Fruit fly (Drosophila melanogaster): ENCODE data around the gene pkm.

Gene pkm

DNA sequence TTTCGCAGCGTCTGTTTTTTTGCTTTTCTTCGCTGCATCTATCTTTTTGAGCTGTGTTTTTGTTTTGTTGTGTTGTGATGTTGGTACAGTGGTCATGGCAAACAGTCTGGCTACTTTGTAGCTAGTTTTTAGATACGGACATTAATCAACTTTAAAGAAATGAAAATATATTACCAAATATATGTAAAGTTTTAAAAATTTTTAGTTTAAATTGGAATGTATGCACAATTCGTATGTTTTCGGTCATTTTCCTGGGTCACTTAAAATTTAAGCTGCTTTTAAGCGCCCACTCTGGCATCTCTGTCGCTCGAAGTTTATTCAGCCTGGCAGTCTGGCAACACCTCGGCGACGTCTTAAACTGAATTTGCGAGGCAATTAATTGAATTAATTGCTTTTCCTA is 7.4 kb downstream of the pkm start, which contains the start of gene CG11695 (continued):
- TF ChIP-seq GATAe (GFP tag; conservative IDR thresholded peaks at IDR 0.05), result no peak
- peak; percentile 62 for TF ChIP-seq nerfin-1 (tag; optimal IDR thresholded peaks at IDR 0.05)
- TF ChIP-seq dmrt11E (tag; optimal IDR thresholded peaks at IDR 0.05), result peak; percentile 63
- peak; percentile 55 for TF ChIP-seq CG10654 (GFP tag; optimal IDR thresholded peaks at IDR 0.05)
- TF ChIP-seq CG6683 (GFP tag; optimal IDR thresholded peaks at IDR 0.05), result peak; percentile 14
- peak; percentile 69 for TF ChIP-seq CG17361 (GFP tag; IDR thresholded peaks at IDR 0.05)
- no peak for TF ChIP-seq corto (GFP tag; optimal IDR thresholded peaks at IDR 0.05)
- TF ChIP-seq CG11093 (GFP tag; IDR thresholded peaks at IDR 0.05), result no peak
- TF ChIP-seq CG15696 (tag; optimal IDR thresholded peaks at IDR 0.05), result peak; percentile 73
- no peak for TF ChIP-seq CG14860 (GFP tag; IDR thresholded peaks at IDR 0.05; ENCODE audit: partially characterized antibody)
- TF ChIP-seq row (GFP tag; IDR thresholded peaks at IDR 0.05), result peak; percentile 93
- TF ChIP-seq odd (GFP tag; optimal IDR thresholded peaks at IDR 0.05), result peak; percentile 4
- peak; percentile 33; the same call in 1 of the 2 replicates for TF ChIP-seq H2.0 (GFP tag; IDR thresholded peaks at IDR 0.05)
- TF ChIP-seq lmd (GFP tag; IDR thresholded peaks at IDR 0.05), result peak; percentile 64
- peak; percentile 42 for TF ChIP-seq CG2116 (GFP tag; optimal IDR thresholded peaks at IDR 0.05)
- no peak for TF ChIP-seq crol (GFP tag; IDR thresholded peaks at IDR 0.05)
- no peak for TF ChIP-seq scrt (GFP tag; optimal IDR thresholded peaks at IDR 0.05)
- TF ChIP-seq sna (GFP tag; IDR thresholded peaks at IDR 0.05; ENCODE audit: partially characterized antibody), result no peak
- peak; percentile 77 for TF ChIP-seq grau (tag; optimal IDR thresholded peaks at IDR 0.05)
- peak; percentile 71 for TF ChIP-seq CG10147 (GFP tag; optimal IDR thresholded peaks at IDR 0.05)
- no peak for TF ChIP-seq CG12236 (GFP tag; optimal IDR thresholded peaks at IDR 0.05)
- TF ChIP-seq sob (GFP tag; IDR thresholded peaks at IDR 0.05), result peak; percentile 71
- TF ChIP-seq Usf (GFP tag; optimal IDR thresholded peaks at IDR 0.05), result no peak
- TF ChIP-seq CG7556 (GFP tag; optimal IDR thresholded peaks at IDR 0.05), result peak; percentile 45
- no peak for TF ChIP-seq CG6765 (GFP tag; optimal IDR thresholded peaks at IDR 0.05)
- TF ChIP-seq CG17385 (GFP tag; optimal IDR thresholded peaks at IDR 0.05), result peak; percentile 59
- no peak for TF ChIP-seq psq (GFP tag; optimal IDR thresholded peaks at IDR 0.05)
- peak; percentile 58 for TF ChIP-seq CG13296 (GFP tag; optimal IDR thresholded peaks at IDR 0.05)
- peak; percentile 75 for TF ChIP-seq CG18599 (GFP tag; optimal IDR thresholded peaks at IDR 0.05)
- TF ChIP-seq HmgD (GFP tag; optimal IDR thresholded peaks at IDR 0.05), result no peak
- peak; percentile 19 for TF ChIP-seq Atf-2 (GFP tag; optimal IDR thresholded peaks at IDR 0.05)
- no peak for TF ChIP-seq CG17912 (GFP tag; optimal IDR thresholded peaks at IDR 0.05)
- TF ChIP-seq CG15514 (GFP tag; optimal IDR thresholded peaks at IDR 0.05), result peak; percentile 81
- peak; percentile 34 for TF ChIP-seq BEAF-32 (GFP tag; optimal IDR thresholded peaks at IDR 0.05)
- TF ChIP-seq zfh2 (GFP tag; optimal IDR thresholded peaks at IDR 0.05), result peak; percentile 69
- peak; percentile 45 for TF ChIP-seq CG17359 (tag; optimal IDR thresholded peaks at IDR 0.05)
- no peak for TF ChIP-seq fd64A (GFP tag; optimal IDR thresholded peaks at IDR 0.05)
- TF ChIP-seq CG15601 (tag; optimal IDR thresholded peaks at IDR 0.05), result peak; percentile 44
- TF ChIP-seq Oli (tag; optimal IDR thresholded peaks at IDR 0.05), result peak; percentile 57
- TF ChIP-seq CG1233 (GFP tag; optimal IDR thresholded peaks at IDR 0.05), result peak; percentile 17
- no peak for TF ChIP-seq Stat92E (GFP tag; optimal IDR thresholded peaks at IDR 0.05)
- peak; percentile 45; the same call in 1 of the 2 replicates for TF ChIP-seq CG11696 (GFP tag; IDR thresholded peaks at IDR 0.05)
- TF ChIP-seq wek (GFP tag; optimal IDR thresholded peaks at IDR 0.05), result no peak
- no peak for TF ChIP-seq CG8944 (GFP tag; optimal IDR thresholded peaks at IDR 0.05)
- TF ChIP-seq org-1 (GFP tag; optimal IDR thresholded peaks at IDR 0.05), result no peak
- TF ChIP-seq chn (GFP tag; optimal IDR thresholded peaks at IDR 0.05), result peak; percentile 57
- no peak for TF ChIP-seq cad (GFP tag; optimal IDR thresholded peaks at IDR 0.05)
- no peak for TF ChIP-seq Opbp (GFP tag; IDR thresholded peaks at IDR 0.05; ENCODE audit: partially characterized antibody)
- TF ChIP-seq tio (GFP tag; optimal IDR thresholded peaks at IDR 0.05), result no peak
- peak; percentile 38 for TF ChIP-seq CG3995 (GFP tag; optimal IDR thresholded peaks at IDR 0.05)
